Fruit fly (Drosophila melanogaster) whole organism, pupa: Measurements from ENCODE around the gene CG14070.

Experiments
- CG13204 ChIP-seq: fragments of 200-800 bp; sonication (Bioruptor generic); optimal IDR thresholded peaks from 2 replicates; lab custom pipeline; 2018; ENCODE audit warnings: missing biosample characterization, mild to moderate bottlenecking, missing genetic modification characterization, moderate library complexity
- CG15710 ChIP-seq: fragments of 200-800 bp; sonication (Bioruptor generic); optimal IDR thresholded peaks from 2 replicates; lab custom pipeline; 2018; ENCODE audit warnings: missing biosample characterization, mild to moderate bottlenecking, missing genetic modification characterization, moderate library complexity
- CG17806 ChIP-seq: fragments of 200-800 bp; sonication (Bioruptor generic); optimal IDR thresholded peaks from 2 replicates; lab custom pipeline; 2018; ENCODE audit warnings: missing biosample characterization, mild to moderate bottlenecking, missing genetic modification characterization, moderate library complexity
- CG34367 ChIP-seq: fragments of 200-800 bp; sonication (Bioruptor generic); optimal IDR thresholded peaks from 2 replicates; lab custom pipeline; 2018; ENCODE audit warnings: missing biosample characterization, mild to moderate bottlenecking, missing genetic modification characterization
- CG8301 ChIP-seq: fragments of 200-800 bp; sonication (Bioruptor generic); optimal IDR thresholded peaks from 2 replicates; lab custom pipeline; 2018; ENCODE audit warnings: missing biosample characterization, mild to moderate bottlenecking, missing genetic modification characterization
- Snoo ChIP-seq: fragments of 200-800 bp; sonication (Bioruptor generic); optimal IDR thresholded peaks from 3 replicates; lab custom pipeline; 2017; ENCODE audit warnings: missing biosample characterization, mild to moderate bottlenecking, missing genetic modification characterization, inconsistent platforms
- gl ChIP-seq: fragments of 200-800 bp; sonication (Bioruptor generic); optimal IDR thresholded peaks from 2 replicates; lab custom pipeline; 2018; ENCODE audit warnings: missing biosample characterization, mild to moderate bottlenecking, missing genetic modification characterization
- rn ChIP-seq: fragments of 200-800 bp; sonication (Bioruptor generic); IDR thresholded peaks from 2 replicates; pipeline ENCODE4 v1.3.6; 2022; ENCODE audit warnings: missing biosample characterization, missing genetic modification characterization

DNA sequence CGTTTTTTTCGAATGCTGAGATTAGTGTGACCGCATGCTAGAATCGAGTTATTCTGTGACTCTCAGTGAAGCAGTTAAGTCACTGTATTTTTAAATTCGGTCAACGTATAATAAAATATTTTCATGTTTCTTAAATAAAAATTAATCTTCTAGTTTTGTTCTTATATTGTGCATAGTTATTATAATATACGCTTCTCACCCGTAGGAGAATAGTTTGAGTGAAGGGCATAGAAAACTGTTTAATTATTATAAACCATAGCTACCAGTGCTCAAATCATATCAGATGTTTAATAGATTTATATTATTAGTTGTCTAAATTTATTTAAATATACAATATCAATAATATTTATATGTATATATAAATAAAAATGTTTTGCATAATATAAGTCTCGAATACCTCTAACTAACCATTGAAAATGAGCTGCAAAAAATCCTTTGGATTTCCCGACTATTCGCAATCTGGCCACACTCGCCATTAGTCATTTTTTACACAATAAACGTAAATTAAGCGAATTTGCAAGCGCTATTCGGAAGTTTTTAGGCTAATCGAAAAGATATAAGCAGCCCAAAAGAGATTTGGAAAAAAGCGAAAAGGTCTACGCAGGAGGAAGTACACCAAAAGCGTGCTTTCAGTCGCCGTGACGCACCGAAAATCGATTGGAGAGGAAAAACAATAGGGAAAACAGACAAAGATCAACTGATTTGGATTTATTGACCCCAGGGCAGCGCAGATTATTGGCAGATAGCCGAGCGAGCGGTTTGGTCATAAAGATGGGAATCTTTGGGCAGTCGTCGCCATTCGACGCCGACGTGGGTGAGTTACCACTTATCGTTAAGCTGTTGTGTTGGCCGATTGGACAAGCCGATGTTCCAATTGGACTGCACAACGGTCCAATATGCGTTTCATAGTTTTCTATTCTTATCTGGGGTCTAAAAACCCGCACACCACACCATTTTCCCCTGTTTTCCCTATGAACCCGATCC, 43.2 kb downstream of the CG14070 start, which contains the start of the genes aurB and Stam:
- TF ChIP-seq CG13204 (GFP tag; lab: Kevin White, UChicago), result no peak
- peak; percentile 22 for TF ChIP-seq CG34367 (tag; lab: Kevin White, UChicago)
- peak; percentile 16 for TF ChIP-seq CG8301
- no peak for TF ChIP-seq gl (tag; lab: Kevin White, UChicago)
- peak; percentile 37 for TF ChIP-seq CG17806 (tag; lab: Kevin White, UChicago)
- peak; percentile 5 for TF ChIP-seq Snoo (tag; lab: Kevin White, UChicago)
- TF ChIP-seq CG15710 (tag; lab: Kevin White, UChicago), result peak; percentile 63
- TF ChIP-seq rn (GFP tag; lab: Robert Waterston, UW), result no peak
